Fruit fly (Drosophila melanogaster) whole organism, prepupa: ENCODE data around the gene CG11980.

Experiments
- CG11294 ChIP-seq: fragments of 200-800 bp; sonication (Bioruptor generic); IDR thresholded peaks from 2 replicates; pipeline ENCODE4 v1.3.6; 2022; ENCODE audit warnings: missing biosample characterization, missing genetic modification characterization
- CG32006 ChIP-seq: fragments of 200-800 bp; sonication (Bioruptor generic); optimal IDR thresholded peaks from 3 replicates; lab custom pipeline; 2017; ENCODE audit warnings: missing biosample characterization, mild to moderate bottlenecking, missing genetic modification characterization
- CG4318 ChIP-seq: fragments of 200-800 bp; sonication (Bioruptor generic); optimal IDR thresholded peaks from 3 replicates; lab custom pipeline; 2017; ENCODE audit warnings: missing biosample characterization, mild to moderate bottlenecking, missing genetic modification characterization
- CG7368 ChIP-seq: fragments of 200-800 bp; sonication (Bioruptor generic); optimal IDR thresholded peaks from 3 replicates; lab custom pipeline; 2016; ENCODE audit warnings: missing biosample characterization, missing genetic modification characterization
- Ets96B ChIP-seq: fragments of 200-800 bp; optimal IDR thresholded peaks from 2 replicates; lab custom pipeline; 2019; ENCODE audit warnings: missing biosample characterization, mild to moderate bottlenecking, missing genetic modification characterization, moderate library complexity
- OdsH ChIP-seq: fragments of 200-800 bp; sonication (Bioruptor generic); optimal IDR thresholded peaks from 3 replicates; lab custom pipeline; 2016; ENCODE audit warnings: missing biosample characterization, missing genetic modification characterization
- Smox ChIP-seq: fragments of 200-800 bp; sonication (Bioruptor generic); optimal IDR thresholded peaks from 3 replicates; lab custom pipeline; 2016; ENCODE audit warnings: missing biosample characterization, missing genetic modification characterization
- Sox15 ChIP-seq: fragments of 200-800 bp; sonication (Bioruptor generic); optimal IDR thresholded peaks from 3 replicates; lab custom pipeline; 2016; ENCODE audit warnings: missing biosample characterization, missing genetic modification characterization
- dac ChIP-seq: fragments of 200-800 bp; sonication (Bioruptor generic); optimal IDR thresholded peaks from 2 replicates; lab custom pipeline; 2017; ENCODE audit warnings: missing biosample characterization, mild to moderate bottlenecking, missing genetic modification characterization
- eg ChIP-seq: fragments of 200-800 bp; sonication (Bioruptor generic); IDR thresholded peaks from 3 replicates; pipeline ENCODE4 v1.3.6; 2022; ENCODE audit warnings: missing biosample characterization, missing genetic modification characterization

dm6 chr3R:9038652-9039051 is 34.8 kb downstream of the CG11980 start, which contains the start of gene hyx:
- TF ChIP-seq CG11294 (no peak), OdsH (GFP tag; lab: Kevin White, UChicago) (no peak), Sox15 (GFP tag; lab: Kevin White, UChicago) (no peak), CG7368 (no peak), dac (GFP tag; lab: Kevin White, UChicago) (no peak), Ets96B (tag; lab: Kevin White, UChicago) (no peak), eg (GFP tag; lab: Robert Waterston, UW) (peak; percentile 33; the same call in 2 of the 3 replicates), CG4318 (GFP tag; lab: Kevin White, UChicago) (no peak), Smox (GFP tag; lab: Kevin White, UChicago) (no peak), CG32006 (GFP tag; lab: Kevin White, UChicago) (no peak)
